Fruit fly (Drosophila melanogaster) whole organism, prepupa: Measurements from ENCODE around the gene Mical.

ENCODE experiments used
- CG10631 ChIP-seq: fragments of 200-800 bp; sonication (Bioruptor generic); optimal IDR thresholded peaks from 2 replicates; lab custom pipeline; 2016; ENCODE audit warnings: missing biosample characterization, missing genetic modification characterization
- CG10669 ChIP-seq: fragments of 200-800 bp; sonication (Bioruptor generic); optimal IDR thresholded peaks from 3 replicates; lab custom pipeline; 2018; ENCODE audit warnings: missing biosample characterization, mild to moderate bottlenecking, missing genetic modification characterization, moderate library complexity
- CG11902 ChIP-seq: fragments of 200-800 bp; sonication (Bioruptor generic); optimal IDR thresholded peaks from 3 replicates; lab custom pipeline; 2016; ENCODE audit warnings: missing biosample characterization, missing genetic modification characterization
- CG15336 ChIP-seq: fragments of 200-800 bp; sonication (Bioruptor generic); IDR thresholded peaks from 2 replicates; pipeline ENCODE4 v1.3.6; 2022; ENCODE audit warnings: missing biosample characterization, missing genetic modification characterization
- CG1621 ChIP-seq: fragments of 200-800 bp; sonication (Bioruptor generic); optimal IDR thresholded peaks from 3 replicates; lab custom pipeline; 2018; ENCODE audit warnings: missing biosample characterization, mild to moderate bottlenecking, missing genetic modification characterization
- CG16779 ChIP-seq: fragments of 200-800 bp; sonication (Bioruptor generic); optimal IDR thresholded peaks from 3 replicates; lab custom pipeline; 2017; ENCODE audit warnings: missing biosample characterization, mild to moderate bottlenecking, missing genetic modification characterization
- CG3032 ChIP-seq: fragments of 200-800 bp; optimal IDR thresholded peaks from 2 replicates; lab custom pipeline; 2019; ENCODE audit warnings: missing biosample characterization, mild to moderate bottlenecking, missing genetic modification characterization, moderate library complexity
- CG31627 ChIP-seq: fragments of 200-800 bp; sonication (Bioruptor generic); optimal IDR thresholded peaks from 3 replicates; lab custom pipeline; 2016; ENCODE audit warnings: missing biosample characterization, missing genetic modification characterization
- CG32006 ChIP-seq: fragments of 200-800 bp; sonication (Bioruptor generic); optimal IDR thresholded peaks from 3 replicates; lab custom pipeline; 2017; ENCODE audit warnings: missing biosample characterization, mild to moderate bottlenecking, missing genetic modification characterization
- CG34406 ChIP-seq: fragments of 200-800 bp; sonication (Bioruptor generic); optimal IDR thresholded peaks from 3 replicates; lab custom pipeline; 2016; ENCODE audit warnings: missing biosample characterization, missing genetic modification characterization
- CG3919 ChIP-seq: fragments of 200-800 bp; sonication (Bioruptor generic); optimal IDR thresholded peaks from 3 replicates; lab custom pipeline; 2016; ENCODE audit warnings: missing biosample characterization, missing genetic modification characterization
- CG6163 ChIP-seq: fragments of 200-800 bp; sonication (Bioruptor generic); IDR thresholded peaks from 3 replicates; pipeline ENCODE4 v1.3.6; 2022; ENCODE audit warnings: missing biosample characterization, missing genetic modification characterization
- CG6792 ChIP-seq: fragments of 200-800 bp; sonication (Bioruptor generic); optimal IDR thresholded peaks from 3 replicates; lab custom pipeline; 2016; ENCODE audit warnings: missing biosample characterization, missing genetic modification characterization
- CG6854 ChIP-seq: fragments of 200-800 bp; sonication (Bioruptor generic); optimal IDR thresholded peaks from 2 replicates; lab custom pipeline; 2017; ENCODE audit warnings: missing biosample characterization, mild to moderate bottlenecking, missing genetic modification characterization
- CG8119 ChIP-seq: fragments of 200-800 bp; sonication (Bioruptor generic); IDR thresholded peaks from 3 replicates; pipeline ENCODE4 v1.3.6; 2022; ENCODE audit warnings: missing biosample characterization, missing genetic modification characterization
- CG8632 ChIP-seq: fragments of 200-800 bp; sonication (Bioruptor generic); optimal IDR thresholded peaks from 3 replicates; lab custom pipeline; 2016; ENCODE audit warnings: missing biosample characterization, missing genetic modification characterization
- CG9139 ChIP-seq: fragments of 200-800 bp; sonication (Bioruptor generic); optimal IDR thresholded peaks from 3 replicates; lab custom pipeline; 2017; ENCODE audit warnings: missing biosample characterization, mild to moderate bottlenecking, missing genetic modification characterization
- Eip93F ChIP-seq: fragments of 200-800 bp; sonication (Bioruptor generic); optimal IDR thresholded peaks from 2 replicates; lab custom pipeline; 2016; ENCODE audit warnings: missing biosample characterization, mild to moderate bottlenecking, missing genetic modification characterization
- Ets21C ChIP-seq: fragments of 200-800 bp; sonication (Bioruptor generic); optimal IDR thresholded peaks from 3 replicates; lab custom pipeline; 2016; ENCODE audit warnings: missing biosample characterization, missing genetic modification characterization
- Ets96B ChIP-seq: fragments of 200-800 bp; optimal IDR thresholded peaks from 2 replicates; lab custom pipeline; 2019; ENCODE audit warnings: missing biosample characterization, mild to moderate bottlenecking, missing genetic modification characterization, moderate library complexity
- Gug ChIP-seq: fragments of 200-800 bp; sonication (Bioruptor generic); IDR thresholded peaks from 2 replicates; pipeline ENCODE4 v1.3.6; 2022; ENCODE audit warnings: missing biosample characterization, missing genetic modification characterization
- Hr38 ChIP-seq: sonication (Bioruptor generic); optimal IDR thresholded peaks from 2 replicates; lab custom pipeline; 2016; ENCODE audit warnings: missing biosample characterization, missing genetic modification characterization
- Hr39 ChIP-seq: fragments of 200-800 bp; sonication (Bioruptor generic); optimal IDR thresholded peaks from 2 replicates; lab custom pipeline; 2016; ENCODE audit warnings: missing biosample characterization, missing genetic modification characterization
- Met ChIP-seq: fragments of 200-800 bp; sonication (Bioruptor generic); optimal IDR thresholded peaks from 3 replicates; lab custom pipeline; 2016; ENCODE audit warnings: missing biosample characterization, missing genetic modification characterization
- OdsH ChIP-seq: fragments of 200-800 bp; sonication (Bioruptor generic); optimal IDR thresholded peaks from 3 replicates; lab custom pipeline; 2016; ENCODE audit warnings: missing biosample characterization, missing genetic modification characterization
- Smox ChIP-seq: fragments of 200-800 bp; sonication (Bioruptor generic); optimal IDR thresholded peaks from 3 replicates; lab custom pipeline; 2016; ENCODE audit warnings: missing biosample characterization, missing genetic modification characterization
- Sox102F ChIP-seq: fragments of 200-800 bp; sonication (Bioruptor generic); optimal IDR thresholded peaks from 2 replicates; lab custom pipeline; 2016; ENCODE audit warnings: missing biosample characterization, mild to moderate bottlenecking, missing genetic modification characterization
- Sox14 ChIP-seq: fragments of 200-800 bp; sonication (Bioruptor generic); optimal IDR thresholded peaks from 3 replicates; lab custom pipeline; 2016; ENCODE audit warnings: missing biosample characterization, missing genetic modification characterization
- acj6 ChIP-seq: fragments of 200-800 bp; sonication (Bioruptor generic); optimal IDR thresholded peaks from 3 replicates; lab custom pipeline; 2016; ENCODE audit warnings: missing biosample characterization, missing genetic modification characterization
- dac ChIP-seq: fragments of 200-800 bp; sonication (Bioruptor generic); optimal IDR thresholded peaks from 2 replicates; lab custom pipeline; 2017; ENCODE audit warnings: missing biosample characterization, mild to moderate bottlenecking, missing genetic modification characterization
- dsx ChIP-seq: fragments of 200-800 bp; optimal IDR thresholded peaks from 3 replicates; lab custom pipeline; 2019; ENCODE audit warnings: missing biosample characterization, mild to moderate bottlenecking, missing genetic modification characterization, moderate library complexity; ENCODE audit not compliant: poor library complexity, severe bottlenecking
- fd59A ChIP-seq: fragments of 200-800 bp; sonication (Bioruptor generic); optimal IDR thresholded peaks from 2 replicates; lab custom pipeline; 2017; ENCODE audit warnings: missing biosample characterization, mild to moderate bottlenecking, missing genetic modification characterization, missing genetic modification reagents
- fd85E ChIP-seq: fragments of 200-800 bp; sonication (Bioruptor generic); optimal IDR thresholded peaks from 3 replicates; lab custom pipeline; 2016; ENCODE audit warnings: missing biosample characterization, missing genetic modification characterization
- fkh ChIP-seq: fragments of 200-800 bp; sonication (Bioruptor generic); optimal IDR thresholded peaks from 3 replicates; lab custom pipeline; 2017; ENCODE audit warnings: missing biosample characterization, mild to moderate bottlenecking, missing genetic modification characterization, moderate library complexity
- net ChIP-seq: fragments of 200-800 bp; sonication (Bioruptor generic); optimal IDR thresholded peaks from 3 replicates; lab custom pipeline; 2016; ENCODE audit warnings: missing biosample characterization, missing genetic modification characterization
- salr ChIP-seq, 2 experiments: fragments of 200-800 bp; sonication (Bioruptor generic); optimal IDR thresholded peaks; 3 replicates each; lab custom pipeline; 2016 to 2018; ENCODE audit warnings: missing biosample characterization in 2 of 2, missing genetic modification characterization in 2 of 2, mild to moderate bottlenecking in 1 of 2
- topi ChIP-seq: fragments of 200-800 bp; sonication (Bioruptor generic); optimal IDR thresholded peaks from 3 replicates; lab custom pipeline; 2016; ENCODE audit warnings: missing biosample characterization, missing genetic modification characterization
- vri ChIP-seq: fragments of 200-800 bp; sonication (Bioruptor generic); optimal IDR thresholded peaks from 3 replicates; lab custom pipeline; 2016; ENCODE audit warnings: missing biosample characterization, mild to moderate bottlenecking, missing genetic modification characterization

The Mical gene

dm6 chr3R:10059952-10060351 lies 17.3 kb upstream of the Mical start, which contains the start of gene Npc2c:
TSS of gene Npc2c (plus strand) at chr3R:10060252.
- TF ChIP-seq CG34406 (no peak), Sox14 (no peak), CG16779 (tag; lab: Kevin White, UChicago) (no peak), CG3032 (tag; lab: Kevin White, UChicago) (no peak), net (GFP tag; lab: Kevin White, UChicago) (no peak), CG32006 (GFP tag; lab: Kevin White, UChicago) (no peak), Hr38 (no peak), Sox102F (GFP tag; lab: Kevin White, UChicago) (no peak), fd59A (GFP tag; lab: Kevin White, UChicago) (no peak), fkh (GFP tag; lab: Kevin White, UChicago) (no peak), Hr39 (GFP tag; lab: Kevin White, UChicago) (no peak), Gug (GFP tag; lab: Robert Waterston, UW) (no peak), dsx (GFP tag; lab: Kevin White, UChicago) (no peak), Eip93F (GFP tag; lab: Kevin White, UChicago) (no peak), Smox (no peak), CG11902 (GFP tag; lab: Kevin White, UChicago) (no peak), CG6163 (GFP tag; lab: Robert Waterston, UW) (no peak)

dm6 chr3R:10059358-10059757 lies 16.7 kb upstream of the Mical start:
- TF ChIP-seq acj6 (GFP tag; lab: Kevin White, UChicago) (no peak), vri (GFP tag; lab: Kevin White, UChicago) (peak; percentile 27), dac (GFP tag; lab: Kevin White, UChicago) (no peak)

dm6 chr3R:10056647-10057046 lies 14.0 kb upstream of the Mical start:
- TF ChIP-seq acj6 (GFP tag; lab: Kevin White, UChicago), result no peak
- no peak for TF ChIP-seq CG6163 (GFP tag; lab: Robert Waterston, UW)
- no peak for TF ChIP-seq CG3919 (GFP tag; lab: Kevin White, UChicago)
- no peak for TF ChIP-seq CG8632 (GFP tag; lab: Kevin White, UChicago)
- no peak for TF ChIP-seq CG16779 (tag; lab: Kevin White, UChicago)
- TF ChIP-seq Ets21C (GFP tag; lab: Kevin White, UChicago), result no peak
- TF ChIP-seq dac (GFP tag; lab: Kevin White, UChicago), result no peak
- no peak for TF ChIP-seq CG15336 (GFP tag; lab: Robert Waterston, UW)
- TF ChIP-seq CG10631, result no peak
- TF ChIP-seq CG9139 (GFP tag; lab: Kevin White, UChicago), result no peak
- TF ChIP-seq CG31627 (GFP tag; lab: Kevin White, UChicago), result no peak
- TF ChIP-seq net (GFP tag; lab: Kevin White, UChicago), result no peak
- TF ChIP-seq CG3032 (tag; lab: Kevin White, UChicago), result no peak
- no peak for TF ChIP-seq topi (GFP tag; lab: Kevin White, UChicago)
- no peak for TF ChIP-seq CG6854
- TF ChIP-seq CG10669 (GFP tag; lab: Kevin White, UChicago), result no peak
- TF ChIP-seq Hr39 (GFP tag; lab: Kevin White, UChicago), result no peak
- no peak for TF ChIP-seq fd85E
- TF ChIP-seq salr (GFP tag; optimal IDR thresholded peaks at IDR 0.05; lab: Kevin White, UChicago), result no peak
- TF ChIP-seq, all 60 proteins: peak for 0

- TF ChIP-seq CG9139 (GFP tag; lab: Kevin White, UChicago) (no peak), net (GFP tag; lab: Kevin White, UChicago) (no peak), Ets96B (tag; lab: Kevin White, UChicago) (no peak), topi (GFP tag; lab: Kevin White, UChicago) (no peak), Met (GFP tag; lab: Kevin White, UChicago) (no peak), Smox (no peak), CG1621 (no peak), OdsH (GFP tag; lab: Kevin White, UChicago) (no peak), CG8119 (GFP tag; lab: Robert Waterston, UW) (no peak), CG6792 (GFP tag; lab: Kevin White, UChicago) (no peak), CG3919 (GFP tag; lab: Kevin White, UChicago) (no peak)
Measured at dm6 chr3R:10055951-10056350, 13.3 kb upstream of the Mical start, which contains the start of gene Npc2d. TSS of gene Npc2d (minus strand) at chr3R:10056083.
